Fruit fly (Drosophila melanogaster) whole organism, embryonic: Measurements from ENCODE around the gene Mob3.

Experiments
- BEAF-32 ChIP-seq: fragments of 200-800 bp; sonication (Bioruptor generic); optimal IDR thresholded peaks from 3 replicates; lab custom pipeline; 2017; ENCODE audit warnings: missing biosample characterization, missing genetic modification characterization, mild to moderate bottlenecking, moderate library complexity, missing genetic modification reagents
- C15 ChIP-seq: fragments of 200-800 bp; sonication (Bioruptor generic); IDR thresholded peaks from 3 replicates; pipeline ENCODE4 v1.3.6; 2022; ENCODE audit warnings: missing biosample characterization, missing genetic modification characterization
- CG1024 ChIP-seq: fragments of 200-800 bp; sonication (Bioruptor generic); IDR thresholded peaks from 2 replicates; pipeline ENCODE4 v1.3.6; 2022; ENCODE audit warnings: missing biosample characterization, missing genetic modification characterization
- CG10366 ChIP-seq: fragments of 200-800 bp; sonication (Bioruptor generic); IDR thresholded peaks from 2 replicates; pipeline ENCODE4 v1.3.6; 2022; ENCODE audit warnings: missing biosample characterization, missing genetic modification characterization
- CG12155 ChIP-seq: fragments of 200-800 bp; sonication (Bioruptor generic); optimal IDR thresholded peaks from 3 replicates; lab custom pipeline; 2016; ENCODE audit warnings: missing biosample characterization, missing genetic modification characterization
- CG14710 ChIP-seq: fragments of 200-800 bp; sonication (Bioruptor generic); optimal IDR thresholded peaks from 3 replicates; lab custom pipeline; 2019; ENCODE audit warnings: missing biosample characterization, mild to moderate bottlenecking, missing genetic modification characterization, moderate library complexity
- CG1529 ChIP-seq: fragments of 200-800 bp; sonication (Bioruptor generic); optimal IDR thresholded peaks from 3 replicates; lab custom pipeline; 2018; ENCODE audit warnings: missing biosample characterization, missing genetic modification characterization
- CG18619 ChIP-seq: fragments of 200-800 bp; sonication (Bioruptor generic); optimal IDR thresholded peaks from 3 replicates; lab custom pipeline; 2017; ENCODE audit warnings: missing biosample characterization, mild to moderate bottlenecking, missing genetic modification characterization
- CG18764 ChIP-seq: fragments of 200-800 bp; sonication (Bioruptor generic); optimal IDR thresholded peaks from 3 replicates; lab custom pipeline; 2016; ENCODE audit warnings: missing biosample characterization, missing genetic modification characterization
- CG2199 ChIP-seq: fragments of 200-800 bp; sonication (Bioruptor generic); IDR thresholded peaks from 3 replicates; pipeline ENCODE4 v1.3.6; 2022; ENCODE audit warnings: missing biosample characterization, missing genetic modification characterization
- CG30020 ChIP-seq: fragments of 200-800 bp; optimal IDR thresholded peaks from 2 replicates; lab custom pipeline; 2019; ENCODE audit warnings: missing biosample characterization, mild to moderate bottlenecking, missing genetic modification characterization, moderate library complexity
- CG32772 ChIP-seq: fragments of 200-800 bp; sonication (Bioruptor generic); IDR thresholded peaks from 2 replicates; pipeline ENCODE4 v1.3.6; 2022; ENCODE audit warnings: missing biosample characterization, missing genetic modification characterization
- CG33213 ChIP-seq: fragments of 200-800 bp; sonication (Bioruptor generic); optimal IDR thresholded peaks from 3 replicates; lab custom pipeline; 2016; ENCODE audit warnings: missing biosample characterization, missing genetic modification characterization
- CG8924 ChIP-seq: fragments of 200-800 bp; optimal IDR thresholded peaks from 3 replicates; lab custom pipeline; 2019; ENCODE audit warnings: missing biosample characterization, mild to moderate bottlenecking, missing genetic modification characterization, moderate library complexity
- CG9609 ChIP-seq: fragments of 200-800 bp; sonication (Bioruptor generic); optimal IDR thresholded peaks from 3 replicates; lab custom pipeline; 2016; ENCODE audit warnings: missing biosample characterization, missing genetic modification characterization
- D ChIP-seq, 2 experiments: fragments of 200-800 bp in 1 of 2; fragments of >200 bp in 1 of 2; sonication (Bioruptor generic) in 1 of 2; optimal IDR thresholded peaks; 2 replicates in 1 of 2; 3 replicates in 1 of 2; lab custom pipeline; 2017; ENCODE audit warnings: mild to moderate bottlenecking in 1 of 2, missing biosample characterization in 1 of 2, missing genetic modification characterization in 1 of 2, missing genetic modification reagents in 1 of 2
- Dek ChIP-seq: fragments of 200-800 bp; sonication (Bioruptor generic); optimal IDR thresholded peaks from 3 replicates; lab custom pipeline; 2019; ENCODE audit warnings: missing biosample characterization, mild to moderate bottlenecking, missing genetic modification characterization, moderate library complexity
- E2f2 ChIP-seq: fragments of 200-800 bp; sonication (Bioruptor generic); IDR thresholded peaks from 2 replicates; pipeline ENCODE4 v1.3.6; 2022; ENCODE audit warnings: missing biosample characterization, missing genetic modification characterization
- Fer1 ChIP-seq: fragments of 200-800 bp; sonication (Bioruptor generic); optimal IDR thresholded peaks from 2 replicates; lab custom pipeline; 2017; ENCODE audit warnings: missing biosample characterization, mild to moderate bottlenecking, missing genetic modification characterization
- Jarid2 ChIP-seq: fragments of 200-800 bp; sonication (Bioruptor generic); optimal IDR thresholded peaks from 3 replicates; lab custom pipeline; 2017; ENCODE audit warnings: mild to moderate bottlenecking, missing biosample characterization, missing genetic modification reagents, missing genetic modification characterization
- Meics ChIP-seq: fragments of 200-800 bp; sonication (Bioruptor generic); optimal IDR thresholded peaks from 2 replicates; lab custom pipeline; 2017; ENCODE audit warnings: missing biosample characterization, mild to moderate bottlenecking, missing genetic modification characterization
- Nf-YC ChIP-seq: fragments of 200-800 bp; optimal IDR thresholded peaks from 3 replicates; lab custom pipeline; 2019; ENCODE audit warnings: missing biosample characterization, mild to moderate bottlenecking, missing genetic modification characterization, moderate library complexity
- Ravus ChIP-seq: fragments of 200-800 bp; sonication (Bioruptor generic); IDR thresholded peaks from 2 replicates; pipeline ENCODE4 v1.3.6; 2022; ENCODE audit warnings: missing biosample characterization, missing genetic modification characterization
- Sry-δ ChIP-seq: fragments of 200-800 bp; sonication (Bioruptor generic); optimal IDR thresholded peaks from 2 replicates; lab custom pipeline; 2016; ENCODE audit warnings: missing biosample characterization, missing genetic modification characterization
- TFAM ChIP-seq: fragments of 200-800 bp; sonication (Bioruptor generic); optimal IDR thresholded peaks from 2 replicates; lab custom pipeline; 2017; ENCODE audit warnings: missing biosample characterization, missing genetic modification characterization, inconsistent platforms
- Xbp1 ChIP-seq: fragments of 200-800 bp; sonication (Bioruptor generic); optimal IDR thresholded peaks from 3 replicates; lab custom pipeline; 2016; ENCODE audit warnings: missing biosample characterization, mild to moderate bottlenecking, missing genetic modification characterization
- ara ChIP-seq: fragments of 200-800 bp; sonication (Bioruptor generic); IDR thresholded peaks from 2 replicates; pipeline ENCODE4 v1.3.6; 2022; ENCODE audit warnings: missing biosample characterization, missing genetic modification characterization
- az2 ChIP-seq: fragments of 200-800 bp; sonication (Bioruptor generic); optimal IDR thresholded peaks from 3 replicates; lab custom pipeline; 2016; ENCODE audit warnings: missing biosample characterization, missing genetic modification characterization
- cas ChIP-seq: fragments of 200-800 bp; sonication (Bioruptor generic); IDR thresholded peaks from 2 replicates; pipeline ENCODE4 v1.3.6; 2022; ENCODE audit warnings: missing biosample characterization, missing genetic modification characterization
- cg ChIP-seq: fragments of 200-800 bp; sonication (Bioruptor generic); optimal IDR thresholded peaks from 3 replicates; lab custom pipeline; 2019; ENCODE audit warnings: missing biosample characterization, mild to moderate bottlenecking, missing genetic modification characterization, moderate library complexity
- chn ChIP-seq: fragments of 200-800 bp; sonication (Bioruptor generic); optimal IDR thresholded peaks from 2 replicates; lab custom pipeline; 2016; ENCODE audit warnings: missing biosample characterization, missing genetic modification characterization
- dmrt99B ChIP-seq: fragments of 200-800 bp; sonication (Bioruptor generic); optimal IDR thresholded peaks from 2 replicates; lab custom pipeline; 2018; ENCODE audit warnings: missing biosample characterization, mild to moderate bottlenecking, missing genetic modification characterization, moderate library complexity
- en ChIP-seq: fragments of 200-800 bp; sonication (Bioruptor generic); optimal IDR thresholded peaks from 2 replicates; lab custom pipeline; 2016; ENCODE audit warnings: missing biosample characterization, missing genetic modification characterization
- eve ChIP-seq, 2 experiments: fragments of >200 bp; optimal IDR thresholded peaks; 2 replicates each; lab custom pipeline; 2017; ENCODE audit warnings: missing biosample characterization in 2 of 2, missing genetic modification characterization in 2 of 2
- jumu ChIP-seq: fragments of 200-800 bp; sonication (Bioruptor generic); optimal IDR thresholded peaks from 3 replicates; lab custom pipeline; 2016; ENCODE audit warnings: missing biosample characterization, missing genetic modification characterization
- kni ChIP-seq: fragments of 200-800 bp; sonication (Bioruptor generic); optimal IDR thresholded peaks from 3 replicates; lab custom pipeline; 2017; ENCODE audit warnings: mild to moderate bottlenecking, missing biosample characterization, missing genetic modification reagents, missing genetic modification characterization
- lmd ChIP-seq: fragments of 200-800 bp; sonication (Bioruptor generic); IDR thresholded peaks from 2 replicates; pipeline ENCODE4 v1.3.6; 2022; ENCODE audit warnings: missing biosample characterization, missing genetic modification characterization
- pfk ChIP-seq: fragments of 200-800 bp; sonication (Bioruptor generic); optimal IDR thresholded peaks from 2 replicates; lab custom pipeline; 2018; ENCODE audit warnings: missing biosample characterization, mild to moderate bottlenecking, missing genetic modification characterization, moderate library complexity
- prd ChIP-seq, 3 experiments: fragments of >200 bp in 2 of 3; fragments of 200-800 bp in 1 of 3; sonication (Bioruptor generic) in 1 of 3; optimal IDR thresholded peaks in 2 of 3; IDR thresholded peaks in 1 of 3; 2 replicates in 2 of 3; 3 replicates in 1 of 3; pipeline versions ENCODE4 v1.3.6 to Lab custom; 2017 to 2022; ENCODE audit warnings: missing biosample characterization in 1 of 3, missing genetic modification characterization in 1 of 3
- ro ChIP-seq: fragments of 200-800 bp; sonication (Bioruptor generic); IDR thresholded peaks from 2 replicates; pipeline ENCODE4 v1.3.6; 2022; ENCODE audit warnings: missing biosample characterization, missing genetic modification characterization
- seq ChIP-seq: fragments of 200-800 bp; sonication (Bioruptor generic); IDR thresholded peaks from 2 replicates; pipeline ENCODE4 v1.3.6; 2022; ENCODE audit warnings: missing biosample characterization, missing genetic modification characterization
- sim ChIP-seq: fragments of 200-800 bp; sonication (Bioruptor generic); IDR thresholded peaks from 2 replicates; pipeline ENCODE4 v1.3.6; 2022; ENCODE audit warnings: missing biosample characterization, missing genetic modification characterization
- sqz ChIP-seq: fragments of 200-800 bp; sonication (Bioruptor generic); optimal IDR thresholded peaks from 3 replicates; lab custom pipeline; 2018; ENCODE audit warnings: missing biosample characterization, mild to moderate bottlenecking, missing genetic modification characterization
- sr ChIP-seq: fragments of 200-800 bp; sonication (Bioruptor generic); IDR thresholded peaks from 3 replicates; pipeline ENCODE4 v1.3.6; 2022; ENCODE audit warnings: missing biosample characterization, missing genetic modification characterization
- vnd ChIP-seq: fragments of 200-800 bp; sonication (Bioruptor generic); IDR thresholded peaks from 3 replicates; pipeline ENCODE4 v1.3.6; 2022; ENCODE audit warnings: missing biosample characterization, missing genetic modification characterization; ENCODE audit not compliant: partially characterized antibody
- wek ChIP-seq: fragments of 200-800 bp; sonication (Bioruptor generic); optimal IDR thresholded peaks from 3 replicates; lab custom pipeline; 2018; ENCODE audit warnings: missing biosample characterization, mild to moderate bottlenecking, missing genetic modification characterization, moderate library complexity
- wor ChIP-seq: fragments of 200-800 bp; sonication (Bioruptor generic); IDR thresholded peaks from 2 replicates; pipeline ENCODE4 v1.3.6; 2022; ENCODE audit warnings: missing biosample characterization, missing genetic modification characterization
- zen2 ChIP-seq: fragments of 200-800 bp; sonication (Bioruptor generic); IDR thresholded peaks from 3 replicates; pipeline ENCODE4 v1.3.6; 2022; ENCODE audit warnings: missing biosample characterization, missing genetic modification characterization; ENCODE audit not compliant: partially characterized antibody
- zf30C ChIP-seq: fragments of 200-800 bp; sonication (Bioruptor generic); optimal IDR thresholded peaks from 3 replicates; lab custom pipeline; 2018; ENCODE audit warnings: missing biosample characterization, mild to moderate bottlenecking, missing genetic modification characterization

The Mob3 gene

dm6 chr2L:10263830-10264634 is 1.1 kb upstream of the Mob3 start, which contains the start of gene REPTOR-BP (continued):
- TF ChIP-seq en (GFP tag; lab: Kevin White, UChicago), result no peak
- no peak for TF ChIP-seq CG33213 (GFP tag; lab: Kevin White, UChicago)
- no peak for TF ChIP-seq CG32772 (GFP tag; lab: Robert Waterston, UW)
- no peak for TF ChIP-seq CG10366 (GFP tag; lab: Robert Waterston, UW)
- no peak for TF ChIP-seq Ravus (GFP tag; lab: Robert Waterston, UW)
- no peak for TF ChIP-seq Sry-δ (GFP tag; lab: Kevin White, UChicago)
- TF ChIP-seq kni (GFP tag; lab: Kevin White, UChicago), result no peak
- TF ChIP-seq Meics, result no peak
- TF ChIP-seq zf30C (GFP tag; lab: Kevin White, UChicago), result no peak
- TF ChIP-seq cg (GFP tag; lab: Kevin White, UChicago), result peak; percentile 95
- TF ChIP-seq jumu (GFP tag; lab: Kevin White, UChicago), result no peak
- no peak for TF ChIP-seq chn (GFP tag; lab: Kevin White, UChicago)
- peak; percentile 97 for TF ChIP-seq CG30020
- no peak for TF ChIP-seq az2 (GFP tag; lab: Kevin White, UChicago)
- TF ChIP-seq CG9609 (GFP tag; lab: Kevin White, UChicago), result no peak
- no peak for TF ChIP-seq cas
- no peak for TF ChIP-seq CG2199 (GFP tag; lab: Robert Waterston, UW)
- TF ChIP-seq prd (optimal IDR thresholded peaks at IDR 0.05; lab: Kevin White, UChicago), result no peak
- no peak for TF ChIP-seq prd (GFP tag; IDR thresholded peaks at IDR 0.05; lab: Robert Waterston, UW)
- TF ChIP-seq CG18619 (GFP tag; lab: Kevin White, UChicago), result no peak
- peak in 1 of 2 experiments; percentile 44 for TF ChIP-seq eve (GFP tag; optimal IDR thresholded peaks at IDR 0.05; lab: Kevin White, UChicago)
- no peak for TF ChIP-seq ro
- no peak for TF ChIP-seq D (optimal IDR thresholded peaks at IDR 0.05; lab: Kevin White, UChicago)
- TF ChIP-seq D (GFP tag; optimal IDR thresholded peaks at IDR 0.05; lab: Kevin White, UChicago), result no peak
- TF ChIP-seq pfk (GFP tag; lab: Kevin White, UChicago), result peak; percentile 89
- TF ChIP-seq Jarid2, result no peak
- TF ChIP-seq sim (GFP tag; lab: Robert Waterston, UW), result no peak
- TF ChIP-seq CG12155, result no peak
- no peak for TF ChIP-seq Fer1 (GFP tag; lab: Kevin White, UChicago)
- TF ChIP-seq zen2 (GFP tag; lab: Robert Waterston, UW), result no peak
- TF ChIP-seq ara, result no peak
- no peak for TF ChIP-seq CG18764 (GFP tag; lab: Kevin White, UChicago)
- TF ChIP-seq wor, result no peak
- TF ChIP-seq Xbp1 (GFP tag; lab: Kevin White, UChicago), result no peak
- no peak for TF ChIP-seq sqz (GFP tag; lab: Kevin White, UChicago)
- no peak for TF ChIP-seq CG14710 (tag; lab: Kevin White, UChicago)
- no peak for TF ChIP-seq CG1529 (GFP tag; lab: Kevin White, UChicago)
- no peak for TF ChIP-seq seq (GFP tag; lab: Robert Waterston, UW)
- TF ChIP-seq vnd (GFP tag; lab: Robert Waterston, UW), result no peak
- no peak for TF ChIP-seq CG8924 (tag; lab: Kevin White, UChicago)
- no peak for TF ChIP-seq Dek
- TF ChIP-seq sr, result no peak
- no peak for TF ChIP-seq C15 (GFP tag; lab: Robert Waterston, UW)
- no peak for TF ChIP-seq lmd (GFP tag; lab: Robert Waterston, UW)
- no peak for TF ChIP-seq TFAM (GFP tag; lab: Kevin White, UChicago)
- TF ChIP-seq CG1024 (GFP tag; lab: Robert Waterston, UW), result peak; percentile 28; the same call in 1 of the 2 replicates
- TF ChIP-seq E2f2, result peak; percentile 58
- TF ChIP-seq wek (GFP tag; lab: Kevin White, UChicago), result peak; percentile 47
- TF ChIP-seq dmrt99B (tag; lab: Kevin White, UChicago), result no peak
- no peak for TF ChIP-seq BEAF-32 (GFP tag; lab: Kevin White, UChicago)
- no peak for TF ChIP-seq Nf-YC (tag; lab: Kevin White, UChicago)
